Worm (Caenorhabditis elegans) whole organism, L4 larva: ENCODE results near the gene inx-11.
"Not testable (repeated sequence)": the region's sequence is repeated elsewhere in the genome, so short reads cannot be mapped to it uniquely, and the experiment has no call there.

ENCODE experiments used
- F10B5.3 ChIP-seq: sonication (generic microtip); optimal IDR thresholded peaks from 2 replicates; lab custom pipeline; 2016; ENCODE audit warnings: mild to moderate bottlenecking, missing genetic modification characterization, missing compliant biosample characterization
- T20F7.1 ChIP-seq: fragments of 200-800 bp; sonication (Bioruptor generic); optimal IDR thresholded peaks from 2 replicates; lab custom pipeline; 2018; ENCODE audit warnings: mild to moderate bottlenecking, missing genetic modification characterization, missing compliant biosample characterization
- T26A8.4 ChIP-seq: fragments of 200-800 bp; sonication (Bioruptor generic); IDR thresholded peaks from 2 replicates; pipeline ENCODE4 v1.3.6; 2022; ENCODE audit warnings: missing genetic modification characterization, missing compliant biosample characterization
- Y5F2A.4 ChIP-seq: fragments of 200-800 bp; sonication (Bioruptor generic); optimal IDR thresholded peaks from 2 replicates; lab custom pipeline; 2018; ENCODE audit warnings: mild to moderate bottlenecking, missing genetic modification characterization, missing compliant biosample characterization
- aha-1 ChIP-seq: fragments of 150-350 bp; peaks from one replicate; lab custom pipeline; 2014; ENCODE audit warnings: missing biosample characterization, missing genetic modification characterization
- ceh-62 ChIP-seq: sonication (generic microtip); optimal IDR thresholded peaks from 2 replicates; lab custom pipeline; 2017; ENCODE audit warnings: missing biosample characterization, missing genetic modification characterization
- ctbp-1 ChIP-seq: fragments of 200-800 bp; sonication (Bioruptor generic); IDR thresholded peaks from 2 replicates; pipeline ENCODE4 v1.3.6; 2022; ENCODE audit warnings: missing genetic modification reagents, missing genetic modification characterization, missing compliant biosample characterization
- dmd-8 ChIP-seq: fragments of 200-800 bp; sonication (Bioruptor generic); IDR thresholded peaks from 2 replicates; pipeline ENCODE4 v1.3.6; 2022; ENCODE audit warnings: missing genetic modification characterization, missing compliant biosample characterization
- dmd-9 ChIP-seq: fragments of 200-800 bp; sonication (Bioruptor generic); IDR thresholded peaks from 2 replicates; pipeline ENCODE4 v1.3.6; 2022; ENCODE audit warnings: missing genetic modification reagents, missing genetic modification characterization, missing compliant biosample characterization
- dpl-1 ChIP-seq: fragments of 150-350 bp; optimal IDR thresholded peaks from 2 replicates; lab custom pipeline; 2014; ENCODE audit warnings: missing biosample characterization, missing genetic modification reagents, missing genetic modification characterization
- fkh-10 ChIP-seq: fragments of 150-350 bp; optimal IDR thresholded peaks from 2 replicates; lab custom pipeline; 2014; ENCODE audit warnings: missing biosample characterization, missing genetic modification reagents, missing genetic modification characterization
- gei-8 ChIP-seq: fragments of 200-800 bp; sonication (Bioruptor generic); optimal IDR thresholded peaks from 2 replicates; lab custom pipeline; 2018; ENCODE audit warnings: mild to moderate bottlenecking, missing genetic modification characterization, missing compliant biosample characterization
- hlh-11 ChIP-seq: fragments of 200-800 bp; sonication (Bioruptor generic); optimal IDR thresholded peaks from 2 replicates; lab custom pipeline; 2018; ENCODE audit warnings: mild to moderate bottlenecking, missing genetic modification characterization, missing compliant biosample characterization
- hlh-30 ChIP-seq: sonication (generic microtip); optimal IDR thresholded peaks from 2 replicates; lab custom pipeline; 2017; ENCODE audit warnings: antibody characterized with exemption, mild to moderate bottlenecking, missing genetic modification characterization, missing compliant biosample characterization; ENCODE audit not compliant: insufficient read depth
- lin-13 ChIP-seq: fragments of 150-350 bp; optimal IDR thresholded peaks from 2 replicates; lab custom pipeline; 2014; ENCODE audit warnings: missing biosample characterization, missing genetic modification reagents, missing genetic modification characterization
- lir-3 ChIP-seq: sonication (generic microtip); optimal IDR thresholded peaks from 2 replicates; lab custom pipeline; 2016; ENCODE audit warnings: mild to moderate bottlenecking, missing genetic modification characterization, missing compliant biosample characterization
- lsy-2 ChIP-seq, 2 experiments: fragments of 150-350 bp in 1 of 2; sonication (generic microtip) in 1 of 2; optimal IDR thresholded peaks; 2 replicates each; lab custom pipeline; 2014 to 2017; ENCODE audit warnings: missing biosample characterization in 2 of 2, missing genetic modification characterization in 2 of 2
- mdl-1 ChIP-seq, 2 experiments: fragments of 150-350 bp in 1 of 2; sonication (generic microtip) in 1 of 2; optimal IDR thresholded peaks; 2 replicates each; lab custom pipeline; 2014 to 2017; ENCODE audit warnings: missing biosample characterization in 2 of 2, missing genetic modification characterization in 2 of 2
- mep-1 ChIP-seq: fragments of 150-350 bp; sonication (generic microtip); optimal IDR thresholded peaks from 3 replicates; lab custom pipeline; 2014; ENCODE audit warnings: missing biosample characterization, missing genetic modification characterization
- mes-2 ChIP-seq: sonication (generic microtip); optimal IDR thresholded peaks from 2 replicates; lab custom pipeline; 2016; ENCODE audit warnings: missing genotype, mild to moderate bottlenecking, missing genetic modification characterization, missing compliant biosample characterization; ENCODE audit not compliant: poor library complexity, severe bottlenecking
- mxl-3 ChIP-seq: fragments of 200-800 bp; sonication (Bioruptor generic); optimal IDR thresholded peaks from 2 replicates; lab custom pipeline; 2018; ENCODE audit warnings: mild to moderate bottlenecking, missing genetic modification characterization, missing compliant biosample characterization
- nhr-111 ChIP-seq: fragments of 200-800 bp; sonication (Bioruptor generic); optimal IDR thresholded peaks from 2 replicates; lab custom pipeline; 2018; ENCODE audit warnings: mild to moderate bottlenecking, missing genetic modification characterization, missing compliant biosample characterization
- nhr-28 ChIP-seq: fragments of 150-350 bp; optimal IDR thresholded peaks from 2 replicates; lab custom pipeline; 2014; ENCODE audit warnings: missing biosample characterization, missing genetic modification characterization
- nhr-48 ChIP-seq: sonication (generic microtip); optimal IDR thresholded peaks from 2 replicates; lab custom pipeline; 2016; ENCODE audit warnings: mild to moderate bottlenecking, missing genetic modification characterization, missing compliant biosample characterization
- pha-4 ChIP-seq, 2 experiments: fragments of 150-350 bp in 1 of 2; fragments of 200-800 bp in 1 of 2; sonication (Bioruptor generic) in 1 of 2; IDR thresholded peaks in 1 of 2; optimal IDR thresholded peaks in 1 of 2; 2 replicates each; pipeline versions ENCODE4 v1.3.6 to Lab custom; 2014 to 2022; ENCODE audit warnings: missing genetic modification characterization in 2 of 2, missing genetic modification reagents in 2 of 2, missing biosample characterization in 1 of 2, missing compliant biosample characterization in 1 of 2
- php-3 ChIP-seq: fragments of 200-800 bp; sonication (Bioruptor generic); IDR thresholded peaks from 2 replicates; pipeline ENCODE4 v1.3.6; 2022; ENCODE audit warnings: missing genetic modification reagents, missing genetic modification characterization, missing compliant biosample characterization
- sdz-12 ChIP-seq: fragments of 200-800 bp; sonication (Bioruptor generic); optimal IDR thresholded peaks from 2 replicates; lab custom pipeline; 2018; ENCODE audit warnings: mild to moderate bottlenecking, missing genetic modification characterization, missing compliant biosample characterization
- set-16 ChIP-seq: fragments of 200-800 bp; sonication (Bioruptor generic); IDR thresholded peaks from 2 replicates; pipeline ENCODE4 v1.3.6; 2022; ENCODE audit warnings: missing genetic modification reagents, missing genetic modification characterization, missing compliant biosample characterization
- skn-1 ChIP-seq: fragments of 150-350 bp; optimal IDR thresholded peaks from 2 replicates; lab custom pipeline; 2014; ENCODE audit warnings: missing biosample characterization, missing genetic modification characterization
- snpc-1.2 ChIP-seq: fragments of 200-800 bp; sonication (Bioruptor generic); IDR thresholded peaks from 2 replicates; pipeline ENCODE4 v1.3.6; 2022; ENCODE audit warnings: missing genetic modification reagents, missing genetic modification characterization, missing compliant biosample characterization
- spr-3 ChIP-seq: fragments of 200-800 bp; sonication (Bioruptor generic); optimal IDR thresholded peaks from 2 replicates; lab custom pipeline; 2018; ENCODE audit warnings: mild to moderate bottlenecking, missing genetic modification characterization, missing compliant biosample characterization
- unc-62 ChIP-seq, 3 experiments: fragments of 150-350 bp in 1 of 3; sonication (generic microtip); optimal IDR thresholded peaks in 2 of 3; peaks in 1 of 3; 1 replicate in 1 of 3; 2 replicates in 2 of 3; lab custom pipeline; 2014 to 2017; ENCODE audit warnings: missing biosample characterization in 3 of 3, missing genetic modification characterization in 3 of 3, missing genetic modification reagents in 3 of 3, missing genotype in 1 of 3
- vab-7 ChIP-seq: fragments of 200-800 bp; sonication (Bioruptor generic); IDR thresholded peaks from 2 replicates; pipeline ENCODE4 v1.3.6; 2022; ENCODE audit warnings: missing genetic modification reagents, missing genetic modification characterization, missing compliant biosample characterization
- zfp-2 ChIP-seq: sonication (generic microtip); optimal IDR thresholded peaks from 2 replicates; lab custom pipeline; 2016; ENCODE audit warnings: mild to moderate bottlenecking, missing genetic modification characterization, missing compliant biosample characterization
- zip-11 ChIP-seq: fragments of 200-800 bp; sonication (Bioruptor generic); IDR thresholded peaks from 2 replicates; pipeline ENCODE4 v1.3.6; 2022; ENCODE audit warnings: missing genetic modification characterization, missing compliant biosample characterization
- ztf-11 ChIP-seq: fragments of 150-350 bp; optimal IDR thresholded peaks from 2 replicates; lab custom pipeline; 2014; ENCODE audit warnings: missing biosample characterization, missing genetic modification characterization

Gene inx-11

ce11 chrV:12497725-12498263 is 10.8 kb downstream of the inx-11 start, which contains the start of the genes W04D2.4 and rbm-25 (continued):
- TF ChIP-seq dpl-1 (GFP tag; lab: Kevin White, UChicago) (peak; percentile 81), lin-13 (GFP tag; lab: Kevin White, UChicago) (peak; percentile 22), nhr-48 (peak; percentile 49), php-3 (GFP tag; lab: Robert Waterston, UW) (no peak), ceh-62 (no peak), mes-2 (tag; lab: Kevin White, UChicago) (peak; percentile 89), nhr-28 (tag; lab: Kevin White, UChicago) (peak; percentile 41), ctbp-1 (GFP tag; lab: Robert Waterston, UW) (0 out of 2 replicates have a peak, but pooled peaks have one; percentile 52), T20F7.1 (GFP tag; lab: Kevin White, UChicago) (peak; percentile 80), dmd-9 (no peak), mdl-1 (tag; optimal IDR thresholded peaks at IDR 0.05; lab: Kevin White, UChicago) (no peak), zip-11 (GFP tag; lab: Robert Waterston, UW) (no peak), T26A8.4 (peak; percentile 69), lir-3 (tag; lab: Kevin White, UChicago) (no peak), hlh-30 (tag; lab: Kevin White, UChicago) (peak; percentile 63), set-16 (GFP tag; lab: Robert Waterston, UW) (no peak), skn-1 (no peak), zfp-2 (tag; lab: Kevin White, UChicago) (no peak), lsy-2 (tag; optimal IDR thresholded peaks at IDR 0.05; lab: Kevin White, UChicago) (peak; percentile 4 to 90)

- TF ChIP-seq mep-1 (tag; lab: Kevin White, UChicago) (no peak), snpc-1.2 (GFP tag; lab: Robert Waterston, UW) (0 out of 2 replicates have a peak, but pooled peaks have one; percentile 30)
Measured at ce11 chrV:12503494-12503893, 16.5 kb downstream of the inx-11 start, which contains the start of gene T28H10.1. T28H10.1 (plus strand) TSS chrV:12503794.

DNA sequence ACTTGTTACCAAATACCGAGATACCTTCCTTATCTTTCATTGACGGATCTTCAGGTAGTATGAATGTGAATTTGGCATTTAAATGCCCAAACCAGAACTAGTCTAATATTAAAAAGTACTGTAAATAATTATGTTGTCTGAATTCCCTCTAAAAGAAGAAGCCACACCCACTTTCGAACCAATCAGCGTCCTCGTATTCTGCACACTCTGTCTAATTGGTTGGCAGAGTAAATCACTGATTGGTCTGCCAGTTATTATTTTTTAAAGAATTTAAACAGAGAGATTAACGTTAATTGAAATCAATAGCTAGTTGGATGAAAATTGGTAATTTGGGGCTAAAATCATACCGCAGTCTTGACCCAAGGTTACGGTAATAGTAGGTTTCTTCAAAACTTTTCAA is 18.7 kb downstream of the inx-11 start:
- no peak for TF ChIP-seq fkh-10
- no peak for TF ChIP-seq dmd-8 (GFP tag; lab: Robert Waterston, UW)
- TF ChIP-seq set-16 (GFP tag; lab: Robert Waterston, UW) = no peak
- TF ChIP-seq ztf-11 = no peak
- TF ChIP-seq vab-7 (GFP tag; lab: Robert Waterston, UW) = no peak
- peak; percentile 23 for TF ChIP-seq aha-1 (tag; lab: Kevin White, UChicago)
- no peak for TF ChIP-seq F10B5.3
- TF ChIP-seq, all 104 proteins: peak for 1

DNA sequence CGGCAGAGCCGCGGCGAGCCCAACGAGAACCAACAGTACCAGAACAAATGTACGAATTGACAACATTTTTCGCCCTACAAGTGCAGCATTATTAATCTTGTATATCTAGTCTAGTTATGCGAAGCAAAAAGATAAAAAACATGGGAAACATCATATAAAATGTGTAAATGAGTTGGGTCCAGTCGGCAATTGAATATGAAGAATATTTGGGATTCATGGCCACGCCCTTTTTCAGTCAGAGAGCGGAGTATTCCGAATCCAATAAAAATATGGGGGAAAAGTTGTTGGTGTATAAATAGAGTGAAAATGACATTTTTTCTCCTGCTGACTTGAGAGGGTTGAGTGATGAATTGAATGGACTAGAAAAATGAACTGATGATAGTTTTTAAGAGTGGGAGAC is 19.2 kb downstream of the inx-11 start, which contains the start of gene nlp-46:
TSS of gene nlp-46 (minus strand) at position 101 of the 400 bp plus-strand sequence.
- TF ChIP-seq unc-62 (GFP tag; optimal IDR thresholded peaks at IDR 0.05 in 1 of 2; lab: Kevin White, UChicago) (peak in 1 of 2 experiments; percentile 59), unc-62 (tag; optimal IDR thresholded peaks at IDR 0.05; lab: Kevin White, UChicago) (no peak), pha-4 (GFP tag; IDR thresholded peaks at IDR 0.05; lab: Robert Waterston, UW) (no peak), pha-4 (tag; optimal IDR thresholded peaks at IDR 0.05; lab: Kevin White, UChicago) (no peak)
- TF ChIP-seq, all 104 proteins: peak for 1

ce11 chrV:12509922-12510582 is 23.0 kb downstream of the inx-11 start:
- peak; percentile 91 for TF ChIP-seq nhr-111 (GFP tag; lab: Kevin White, UChicago)
- TF ChIP-seq hlh-11 (tag; lab: Kevin White, UChicago) = peak; percentile 4
- TF ChIP-seq spr-3 (GFP tag; lab: Kevin White, UChicago) = peak; percentile 88
- peak; percentile 28 for TF ChIP-seq mxl-3
- peak; percentile 51 for TF ChIP-seq Y5F2A.4 (GFP tag; lab: Kevin White, UChicago)
- peak; percentile 62 for TF ChIP-seq gei-8 (GFP tag; lab: Kevin White, UChicago)
- peak; percentile 76 for TF ChIP-seq sdz-12 (GFP tag; lab: Kevin White, UChicago)
- peak; percentile 1 for TF ChIP-seq F10B5.3
- peak; percentile 79 for TF ChIP-seq aha-1 (tag; lab: Kevin White, UChicago)
- peak in 1 of 2 experiments; percentile 87 for TF ChIP-seq unc-62 (GFP tag; optimal IDR thresholded peaks at IDR 0.05 in 1 of 2; lab: Kevin White, UChicago)
- TF ChIP-seq unc-62 (tag; optimal IDR thresholded peaks at IDR 0.05; lab: Kevin White, UChicago) = not testable (repeated sequence)
- TF ChIP-seq lir-3 (tag; lab: Kevin White, UChicago) = peak; percentile 3
- TF ChIP-seq, all 104 proteins: peak for 11; not testable (repeated sequence) for 93
